Worm (Caenorhabditis elegans): ENCODE results near the gene F19G12.9.
"Not testable (repeated sequence)": the region's sequence is repeated elsewhere in the genome, so short reads cannot be mapped to it uniquely, and the experiment has no call there.

ce11 chrX:1403971-1404370 is 15.0 kb upstream of the F19G12.9 start, which contains the start of gene ZK402.1:
- TF ChIP-seq ama-1 (optimal IDR thresholded peaks at IDR 0.05); nhr-77 (tag; optimal IDR thresholded peaks at IDR 0.05); lin-15B (tag; optimal IDR thresholded peaks at IDR 0.05); efl-1 (optimal IDR thresholded peaks at IDR 0.05); efl-1 (GFP tag; optimal IDR thresholded peaks at IDR 0.05 in 1 of 2); ceh-90 (tag; optimal IDR thresholded peaks at IDR 0.05); hlh-4 (tag; optimal IDR thresholded peaks at IDR 0.05); mdl-1 (tag; optimal IDR thresholded peaks at IDR 0.05); pag-3 (tag; optimal IDR thresholded peaks at IDR 0.05; ENCODE audit: borderline replicate concordance, insufficient read depth); ces-1 (GFP tag; optimal IDR thresholded peaks at IDR 0.05): not testable (repeated sequence)

All from whole organism, L1 larva.